Fruit fly (Drosophila melanogaster) Kc167 (cell line): ENCODE measurements around the gene crp.

Source experiments
- Myc ChIP-seq: fragments of >200 bp; optimal IDR thresholded peaks from 2 replicates; lab custom pipeline; 2017; ENCODE audit warnings: missing external identifiers
- Sin3A ChIP-seq: fragments of >200 bp; optimal IDR thresholded peaks from 2 replicates; lab custom pipeline; 2018; ENCODE audit warnings: missing external identifiers
- psq ChIP-seq: fragments of >200 bp; optimal IDR thresholded peaks from 2 replicates; lab custom pipeline; 2017; ENCODE audit warnings: missing external identifiers
- ttk ChIP-seq: sonication (Bioruptor generic); optimal IDR thresholded peaks from 2 replicates; lab custom pipeline; 2017; ENCODE audit warnings: missing external identifiers

DNA sequence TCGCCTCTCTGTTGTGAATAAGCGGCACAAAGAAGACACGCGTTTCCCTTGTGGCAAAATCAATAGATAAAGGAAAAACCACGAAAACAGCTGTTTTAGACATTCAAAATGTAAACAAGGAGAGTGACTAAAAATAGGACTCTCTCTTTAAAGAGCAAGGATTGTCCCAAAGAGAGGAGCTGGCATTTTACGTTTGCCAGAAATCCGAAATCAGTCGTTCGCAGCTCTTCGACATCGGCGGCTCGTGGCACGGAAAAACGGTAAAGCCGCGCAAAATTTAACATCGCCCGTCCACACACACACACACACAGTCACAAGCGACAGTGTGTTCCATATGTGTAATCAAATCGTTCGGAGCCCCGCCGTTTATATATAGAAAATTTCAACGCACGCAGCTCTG lies 56.3 kb downstream of the crp start, which contains the start of gene Ca-Ma2d:
- no peak for TF ChIP-seq psq (lab: Kevin White, UChicago)
- TF ChIP-seq ttk (lab: Kevin White, UChicago): no peak
- TF ChIP-seq Myc (lab: Kevin White, UChicago): no peak
- no peak for TF ChIP-seq Sin3A (lab: Kevin White, UChicago)
